Worm (Caenorhabditis elegans) whole organism, mixed stage, embryonic: Measurements from ENCODE around the gene F35F10.1.

Experiments
- M03D4.4 ChIP-seq: sonication (generic microtip); optimal IDR thresholded peaks from 2 replicates; lab custom pipeline; 2017; ENCODE audit warnings: mild to moderate bottlenecking, missing genetic modification characterization, missing compliant biosample characterization
- bed-3 ChIP-seq: fragments of 200-800 bp; sonication (Bioruptor generic); optimal IDR thresholded peaks from 3 replicates; lab custom pipeline; 2018; ENCODE audit warnings: mild to moderate bottlenecking, missing genetic modification characterization, moderate library complexity, missing compliant biosample characterization
- blmp-1 ChIP-seq: fragments of 150-350 bp; optimal IDR thresholded peaks from 2 replicates; lab custom pipeline; 2014; ENCODE audit warnings: missing biosample characterization, missing genetic modification characterization
- ceh-39 ChIP-seq: fragments of 150-350 bp; optimal IDR thresholded peaks from 2 replicates; lab custom pipeline; 2014; ENCODE audit warnings: missing biosample characterization, missing genetic modification characterization
- ceh-43 ChIP-seq: fragments of 200-800 bp; sonication (Bioruptor generic); optimal IDR thresholded peaks from 2 replicates; lab custom pipeline; 2018; ENCODE audit warnings: mild to moderate bottlenecking, missing genetic modification characterization, moderate library complexity, missing compliant biosample characterization
- ceh-83 ChIP-seq: fragments of 200-800 bp; sonication (Bioruptor generic); optimal IDR thresholded peaks from 2 replicates; lab custom pipeline; 2018; ENCODE audit warnings: mild to moderate bottlenecking, missing genetic modification characterization, missing compliant biosample characterization
- ces-1 ChIP-seq: fragments of 150-350 bp; optimal IDR thresholded peaks from 2 replicates; lab custom pipeline; 2014; ENCODE audit warnings: missing biosample characterization, missing genetic modification reagents, missing genetic modification characterization
- cnd-1 ChIP-seq: fragments of 200-800 bp; sonication (Bioruptor generic); optimal IDR thresholded peaks from 2 replicates; lab custom pipeline; 2018; ENCODE audit warnings: mild to moderate bottlenecking, missing genetic modification characterization, missing compliant biosample characterization
- drap-1 ChIP-seq: fragments of 200-800 bp; sonication (Bioruptor generic); optimal IDR thresholded peaks from 3 replicates; lab custom pipeline; 2018; ENCODE audit warnings: mild to moderate bottlenecking, missing genetic modification characterization, missing compliant biosample characterization
- elt-1 ChIP-seq: sonication (generic microtip); optimal IDR thresholded peaks from 2 replicates; lab custom pipeline; 2017; ENCODE audit warnings: missing genetic modification characterization, mild to moderate bottlenecking, missing compliant biosample characterization, antibody characterized with exemption, moderate library complexity, borderline replicate concordance; ENCODE audit not compliant: insufficient read depth
- elt-3 ChIP-seq: fragments of 150-350 bp; optimal IDR thresholded peaks from 2 replicates; lab custom pipeline; 2014; ENCODE audit warnings: missing biosample characterization, missing genetic modification characterization
- flh-1 ChIP-seq: fragments of 200-800 bp; sonication (Bioruptor generic); optimal IDR thresholded peaks from 2 replicates; lab custom pipeline; 2018; ENCODE audit warnings: mild to moderate bottlenecking, missing genetic modification characterization, moderate library complexity, missing compliant biosample characterization
- ham-2 ChIP-seq: fragments of 200-800 bp; sonication (Bioruptor generic); optimal IDR thresholded peaks from 2 replicates; lab custom pipeline; 2018; ENCODE audit warnings: mild to moderate bottlenecking, missing genetic modification characterization, missing compliant biosample characterization
- lin-13 ChIP-seq: fragments of 150-350 bp; optimal IDR thresholded peaks from 2 replicates; lab custom pipeline; 2014; ENCODE audit warnings: missing biosample characterization, missing genetic modification characterization
- lin-32 ChIP-seq: fragments of 200-800 bp; sonication (Bioruptor generic); optimal IDR thresholded peaks from 2 replicates; lab custom pipeline; 2018; ENCODE audit warnings: mild to moderate bottlenecking, missing genetic modification characterization, missing compliant biosample characterization
- lsy-2 ChIP-seq: fragments of 150-350 bp; optimal IDR thresholded peaks from 2 replicates; lab custom pipeline; 2014; ENCODE audit warnings: missing biosample characterization, missing genetic modification characterization
- mab-5 ChIP-seq: fragments of 150-350 bp; optimal IDR thresholded peaks from 2 replicates; lab custom pipeline; 2014; ENCODE audit warnings: missing biosample characterization, missing genetic modification characterization
- mep-1 ChIP-seq: fragments of 150-350 bp; optimal IDR thresholded peaks from 2 replicates; lab custom pipeline; 2017; ENCODE audit warnings: missing biosample characterization, missing genetic modification reagents, missing genetic modification characterization, inconsistent platforms
- mls-2 ChIP-seq: sonication (generic microtip); optimal IDR thresholded peaks from 2 replicates; lab custom pipeline; 2016; ENCODE audit warnings: mild to moderate bottlenecking, missing genetic modification characterization, moderate library complexity, missing compliant biosample characterization
- nhr-12 ChIP-seq: fragments of 150-350 bp; optimal IDR thresholded peaks from 2 replicates; lab custom pipeline; 2014; ENCODE audit warnings: missing biosample characterization, missing genetic modification characterization
- nhr-2 ChIP-seq: fragments of 150-350 bp; optimal IDR thresholded peaks from 2 replicates; lab custom pipeline; 2014; ENCODE audit warnings: missing biosample characterization, missing genetic modification characterization
- nhr-237 ChIP-seq: fragments of 150-350 bp; optimal IDR thresholded peaks from 2 replicates; lab custom pipeline; 2014; ENCODE audit warnings: missing biosample characterization, missing genetic modification characterization
- nhr-28 ChIP-seq: fragments of 150-350 bp; optimal IDR thresholded peaks from 2 replicates; lab custom pipeline; 2014; ENCODE audit warnings: missing biosample characterization, missing genetic modification characterization
- nhr-76 ChIP-seq: sonication (generic microtip); optimal IDR thresholded peaks from 2 replicates; lab custom pipeline; 2017; ENCODE audit warnings: missing biosample characterization, missing genetic modification characterization
- pha-4 ChIP-seq: fragments of 150-350 bp; optimal IDR thresholded peaks from 2 replicates; lab custom pipeline; 2018; ENCODE audit warnings: missing biosample characterization, missing genetic modification reagents, missing genetic modification characterization
- sem-2 ChIP-seq: fragments of 200-800 bp; sonication (Bioruptor generic); optimal IDR thresholded peaks from 2 replicates; lab custom pipeline; 2018; ENCODE audit warnings: mild to moderate bottlenecking, missing genetic modification characterization, missing compliant biosample characterization
- sptf-1 ChIP-seq: sonication (generic microtip); optimal IDR thresholded peaks from 2 replicates; lab custom pipeline; 2017; ENCODE audit warnings: mild to moderate bottlenecking, missing genetic modification characterization, moderate library complexity, missing compliant biosample characterization
- tbx-8 ChIP-seq: fragments of 200-800 bp; sonication (Bioruptor generic); optimal IDR thresholded peaks from 2 replicates; lab custom pipeline; 2018; ENCODE audit warnings: mild to moderate bottlenecking, missing genetic modification characterization, moderate library complexity, missing compliant biosample characterization
- unc-120 ChIP-seq: sonication (generic microtip); optimal IDR thresholded peaks from 2 replicates; lab custom pipeline; 2017; ENCODE audit warnings: missing genetic modification characterization, missing compliant biosample characterization; ENCODE audit not compliant: poor library complexity, severe bottlenecking
- unc-39 ChIP-seq: fragments of 150-350 bp; optimal IDR thresholded peaks from 2 replicates; lab custom pipeline; 2014; ENCODE audit warnings: missing biosample characterization, missing genetic modification characterization
- unc-62 ChIP-seq: fragments of 150-350 bp; optimal IDR thresholded peaks from 2 replicates; lab custom pipeline; 2014; ENCODE audit warnings: missing biosample characterization, missing genetic modification reagents, missing genetic modification characterization
- zip-8 ChIP-seq: fragments of 150-350 bp; optimal IDR thresholded peaks from 2 replicates; lab custom pipeline; 2014; ENCODE audit warnings: missing biosample characterization, missing genetic modification characterization
- ztf-11 ChIP-seq: fragments of 150-350 bp; optimal IDR thresholded peaks from 2 replicates; lab custom pipeline; 2014; ENCODE audit warnings: missing biosample characterization, missing genetic modification characterization

F35F10.1 gene

DNA sequence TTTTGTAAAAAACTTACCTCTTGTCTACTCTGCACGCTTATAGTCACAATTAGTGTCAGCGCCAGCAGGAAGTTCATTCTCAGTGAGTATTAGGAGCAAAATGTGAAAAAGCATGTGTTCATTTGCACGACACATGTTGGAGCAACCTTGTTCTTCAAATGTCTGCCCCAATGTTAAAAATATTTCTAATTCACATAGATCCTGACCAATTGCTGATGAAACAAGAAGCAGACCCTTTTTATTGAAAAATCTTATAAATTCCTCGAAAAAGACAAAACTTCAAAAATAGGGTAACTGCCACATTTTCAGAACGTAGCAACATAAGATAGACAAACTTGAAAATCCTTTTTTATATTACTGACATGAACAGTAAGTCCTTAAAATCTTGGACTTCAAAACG is 8.1 kb downstream of the F35F10.1 start, which contains the start of gene C17B7.8:
Gene C17B7.8, minus strand, starts transcription at position 101 of the 400 bp plus-strand sequence.
- TF ChIP-seq nhr-237 (tag; lab: Kevin White, UChicago) (no peak), blmp-1 (tag; lab: Kevin White, UChicago) (no peak), flh-1 (GFP tag; lab: Kevin White, UChicago) (no peak), nhr-2 (tag; lab: Kevin White, UChicago) (no peak), unc-39 (tag; lab: Kevin White, UChicago) (no peak), ceh-83 (GFP tag; lab: Kevin White, UChicago) (no peak), lin-32 (GFP tag; lab: Kevin White, UChicago) (no peak), pha-4 (no peak), mls-2 (tag; lab: Kevin White, UChicago) (no peak), sptf-1 (tag; lab: Kevin White, UChicago) (no peak), elt-1 (tag; lab: Kevin White, UChicago) (no peak), ham-2 (GFP tag; lab: Kevin White, UChicago) (no peak), unc-120 (tag; lab: Kevin White, UChicago) (no peak), lin-13 (tag; lab: Kevin White, UChicago) (no peak), bed-3 (GFP tag; lab: Kevin White, UChicago) (no peak), mab-5 (tag; lab: Kevin White, UChicago) (no peak), elt-3 (tag; lab: Kevin White, UChicago) (no peak), sem-2 (GFP tag; lab: Kevin White, UChicago) (no peak), nhr-12 (tag; lab: Kevin White, UChicago) (no peak), drap-1 (GFP tag; lab: Kevin White, UChicago) (no peak)

DNA sequence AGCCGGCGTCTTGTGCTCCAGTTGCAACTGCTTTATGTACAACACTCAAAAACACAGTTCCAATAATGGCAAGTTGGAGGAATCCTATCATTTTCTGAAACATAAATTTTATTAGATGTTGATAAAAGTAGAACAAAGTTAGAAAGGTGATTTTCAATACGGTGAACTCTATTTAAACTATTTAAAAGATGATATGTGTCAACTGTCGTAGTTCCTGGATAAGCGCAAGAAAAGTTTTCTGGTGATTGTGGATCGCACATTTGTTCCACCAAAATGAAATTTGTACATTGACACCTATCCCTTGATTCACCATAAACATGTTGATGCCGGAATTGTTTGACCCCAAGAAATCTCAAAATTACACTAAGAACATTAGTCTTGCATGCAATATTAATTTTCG is 15.9 kb downstream of the F35F10.1 start, which contains the start of gene C17B7.9:
Gene C17B7.9, minus strand, starts transcription at position 101 of the 400 bp plus-strand sequence.
- TF ChIP-seq tbx-8 (no peak), mls-2 (tag; lab: Kevin White, UChicago) (no peak), mab-5 (tag; lab: Kevin White, UChicago) (no peak), elt-3 (tag; lab: Kevin White, UChicago) (no peak), ham-2 (GFP tag; lab: Kevin White, UChicago) (no peak), ceh-43 (GFP tag; lab: Kevin White, UChicago) (no peak), nhr-76 (no peak), elt-1 (tag; lab: Kevin White, UChicago) (no peak), drap-1 (GFP tag; lab: Kevin White, UChicago) (no peak), ceh-39 (tag; lab: Kevin White, UChicago) (no peak), lsy-2 (tag; lab: Kevin White, UChicago) (no peak), sem-2 (GFP tag; lab: Kevin White, UChicago) (no peak)

DNA sequence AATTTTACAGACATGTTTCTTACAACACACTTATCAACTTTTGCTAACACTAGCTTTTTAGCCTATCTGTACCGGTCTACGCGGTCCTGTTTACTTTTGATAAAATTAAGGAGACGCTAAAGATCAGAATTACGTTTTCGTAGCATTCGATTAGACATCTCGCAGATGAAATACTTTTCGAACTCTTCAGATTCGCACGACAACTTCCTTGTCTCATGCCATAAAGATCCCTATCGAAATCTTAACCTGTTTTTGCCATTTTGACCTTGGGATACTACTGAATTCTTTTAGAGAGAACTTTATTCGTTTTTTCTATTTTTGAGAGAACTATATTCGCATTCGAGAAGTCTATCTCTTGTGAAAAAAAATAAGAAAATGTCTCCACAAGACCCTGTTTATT is 17.2 kb downstream of the F35F10.1 start, which contains the start of gene C17B7.5:
Gene C17B7.5, plus strand, starts transcription at position 301 of the 400 bp plus-strand sequence.
- no peak for TF ChIP-seq unc-62 (GFP tag; lab: Kevin White, UChicago)
- TF ChIP-seq M03D4.4 (tag; lab: Kevin White, UChicago) = no peak
- no peak for TF ChIP-seq ceh-39 (tag; lab: Kevin White, UChicago)
- no peak for TF ChIP-seq mls-2 (tag; lab: Kevin White, UChicago)
- TF ChIP-seq blmp-1 (tag; lab: Kevin White, UChicago) = no peak
- TF ChIP-seq mep-1 = no peak
- TF ChIP-seq cnd-1 (tag; lab: Kevin White, UChicago) = no peak
- no peak for TF ChIP-seq elt-3 (tag; lab: Kevin White, UChicago)
- TF ChIP-seq nhr-2 (tag; lab: Kevin White, UChicago) = no peak
- TF ChIP-seq ztf-11 = no peak
- TF ChIP-seq sptf-1 (tag; lab: Kevin White, UChicago) = no peak
- TF ChIP-seq ceh-43 (GFP tag; lab: Kevin White, UChicago) = no peak
- no peak for TF ChIP-seq nhr-76
- TF ChIP-seq tbx-8 = no peak
- TF ChIP-seq unc-39 (tag; lab: Kevin White, UChicago) = no peak
- no peak for TF ChIP-seq nhr-237 (tag; lab: Kevin White, UChicago)
- no peak for TF ChIP-seq drap-1 (GFP tag; lab: Kevin White, UChicago)
- no peak for TF ChIP-seq ceh-83 (GFP tag; lab: Kevin White, UChicago)
- no peak for TF ChIP-seq unc-120 (tag; lab: Kevin White, UChicago)

DNA sequence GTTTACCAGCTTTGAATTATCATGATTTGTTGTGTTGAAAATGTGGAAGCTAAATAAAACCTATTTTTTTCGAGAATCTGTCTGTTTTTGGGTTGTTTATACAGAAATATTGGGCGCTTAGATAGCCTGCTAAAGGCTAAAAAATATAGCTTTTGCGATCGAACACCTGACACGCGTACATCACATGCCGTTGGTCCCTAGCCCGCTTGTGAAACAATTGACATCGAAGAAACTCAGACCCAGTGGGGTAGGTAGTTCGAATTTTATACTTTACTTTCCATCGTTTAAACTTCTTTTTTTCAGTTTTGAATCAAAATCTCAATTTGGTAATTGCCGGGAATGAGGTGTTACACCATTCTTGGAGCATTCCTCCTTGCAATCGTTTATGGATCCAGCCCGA is 22.9 kb downstream of the F35F10.1 start, which contains the start of gene C17B7.4:
Gene C17B7.4, plus strand, starts transcription at position 301 of the 400 bp plus-strand sequence.
- TF ChIP-seq tbx-8 = no peak
- TF ChIP-seq pha-4 = no peak
- TF ChIP-seq zip-8 (tag; lab: Kevin White, UChicago) = no peak
- TF ChIP-seq nhr-28 (tag; lab: Kevin White, UChicago) = no peak
- no peak for TF ChIP-seq ztf-11
- TF ChIP-seq blmp-1 (tag; lab: Kevin White, UChicago) = no peak
- no peak for TF ChIP-seq ces-1
- TF ChIP-seq sem-2 (GFP tag; lab: Kevin White, UChicago) = no peak
- TF ChIP-seq ceh-83 (GFP tag; lab: Kevin White, UChicago) = no peak
- TF ChIP-seq lin-32 (GFP tag; lab: Kevin White, UChicago) = no peak
- TF ChIP-seq nhr-12 (tag; lab: Kevin White, UChicago) = no peak
- TF ChIP-seq lin-13 (tag; lab: Kevin White, UChicago) = no peak
- TF ChIP-seq elt-1 (tag; lab: Kevin White, UChicago) = no peak
- no peak for TF ChIP-seq sptf-1 (tag; lab: Kevin White, UChicago)
- TF ChIP-seq, all 35 proteins: peak for 0
